Fruit fly (Drosophila melanogaster) S2 (cell line): Measurements from ENCODE around the gene CG11504.

Experiments used
- CG8478 ChIP-seq: fragments of >200 bp; optimal IDR thresholded peaks from 2 replicates; lab custom pipeline; 2018
- CTCF ChIP-seq, 2 experiments: fragments of >200 bp; optimal IDR thresholded peaks; 2 replicates each; lab custom pipeline; 2018

dm6 chr3R:30030061-30030460, 32.4 kb downstream of the CG11504 start:
- TF ChIP-seq CG8478 (lab: Kevin White, UChicago) (no peak), CTCF (optimal IDR thresholded peaks at IDR 0.05; lab: Kevin White, UChicago) (no peak)
